In genomic region chr3L:7433325-7433827, dm6 we compare ENCODE assay signal across 1 fruit fly cellular context.
A peak's percentile ranks its signal among the peaks of the same experiment; 100 is the strongest.
TF ChIP-seq lines count a peak whose summit lies in the region.

No protein-coding gene starts in this region.

TF ChIP-seq in whole organism, embryonic, 481 proteins besides CTCF, POLR2A, EP300 and RAD21 (continued from another document and continues in another):
- TF ChIP-seq cato (GFP tag; optimal IDR thresholded peaks at IDR 0.05; lab: Kevin White, UChicago; ENCODE audit: borderline replicate concordance) (no peak), CG10462 (GFP tag; optimal IDR thresholded peaks at IDR 0.05; lab: Kevin White, UChicago) (no peak), Aef1 (GFP tag; IDR thresholded peaks at IDR 0.05; lab: Robert Waterston, UW) (peak; percentile 85), sr (GFP tag; IDR thresholded peaks at IDR 0.05; lab: Robert Waterston, UW) (peak; percentile 91), CG34224 (GFP tag; IDR thresholded peaks at IDR 0.05; lab: Robert Waterston, UW; ENCODE audit: partially characterized antibody) (0 out of 3 replicates have a peak, but pooled peaks have one; percentile 15), CG15011 (GFP tag; optimal IDR thresholded peaks at IDR 0.05; lab: Kevin White, UChicago) (no peak), chif (GFP tag; optimal IDR thresholded peaks at IDR 0.05; lab: Kevin White, UChicago) (no peak), Fer2 (tag; optimal IDR thresholded peaks at IDR 0.05; lab: Kevin White, UChicago) (no peak), CG18764 (GFP tag; optimal IDR thresholded peaks at IDR 0.05; lab: Kevin White, UChicago) (no peak), sd (tag; optimal IDR thresholded peaks at IDR 0.05; lab: Kevin White, UChicago) (peak; percentile 28), Six4 (GFP tag; optimal IDR thresholded peaks at IDR 0.05; lab: Kevin White, UChicago) (no peak), tup (GFP tag; optimal IDR thresholded peaks at IDR 0.05; lab: Kevin White, UChicago) (no peak), NC2α (GFP tag; optimal IDR thresholded peaks at IDR 0.05; lab: Kevin White, UChicago) (no peak), ems (GFP tag; optimal IDR thresholded peaks at IDR 0.05; lab: Kevin White, UChicago) (no peak), pho (GFP tag; optimal IDR thresholded peaks at IDR 0.05; lab: Kevin White, UChicago) (no peak), CG1024 (GFP tag; IDR thresholded peaks at IDR 0.05; lab: Robert Waterston, UW) (0 out of 2 replicates have a peak, but pooled peaks have one; percentile 3), ash1 (GFP tag; optimal IDR thresholded peaks at IDR 0.05; lab: Kevin White, UChicago) (no peak), mam (GFP tag; optimal IDR thresholded peaks at IDR 0.05; lab: Kevin White, UChicago) (no peak), abd-A (tag; optimal IDR thresholded peaks at IDR 0.05; lab: Kevin White, UChicago) (peak; percentile 19), Sox102F (GFP tag; optimal IDR thresholded peaks at IDR 0.05; lab: Kevin White, UChicago) (peak; percentile 35), Dfd (GFP tag; optimal IDR thresholded peaks at IDR 0.05; lab: Kevin White, UChicago) (no peak), bigmax (GFP tag; optimal IDR thresholded peaks at IDR 0.05; lab: Kevin White, UChicago) (no peak), gce (GFP tag; IDR thresholded peaks at IDR 0.05; lab: Robert Waterston, UW) (no peak), CG7372 (GFP tag; IDR thresholded peaks at IDR 0.05; lab: Robert Waterston, UW) (no peak), CG30431 (GFP tag; optimal IDR thresholded peaks at IDR 0.05; lab: Kevin White, UChicago) (no peak), vvl (GFP tag; IDR thresholded peaks at IDR 0.05; lab: Robert Waterston, UW) (peak; percentile 37; the same call in 1 of the 2 replicates), CG10654 (GFP tag; optimal IDR thresholded peaks at IDR 0.05; lab: Kevin White, UChicago) (no peak), ttk (GFP tag; IDR thresholded peaks at IDR 0.05; lab: Robert Waterston, UW) (peak; percentile 49), mld (GFP tag; IDR thresholded peaks at IDR 0.05; lab: Robert Waterston, UW; ENCODE audit: partially characterized antibody) (no peak), otp (GFP tag; IDR thresholded peaks at IDR 0.05; lab: Robert Waterston, UW) (no peak), croc (GFP tag; conservative IDR thresholded peaks at IDR 0.05; lab: Robert Waterston, UW) (no peak), wdn (GFP tag; IDR thresholded peaks at IDR 0.05; lab: Robert Waterston, UW) (no peak), HLH3B (GFP tag; IDR thresholded peaks at IDR 0.05; lab: Robert Waterston, UW) (peak; percentile 33; the same call in 1 of the 2 replicates), CG4404 (GFP tag; IDR thresholded peaks at IDR 0.05; lab: Robert Waterston, UW) (no peak), ind (GFP tag; optimal IDR thresholded peaks at IDR 0.05; lab: Kevin White, UChicago) (no peak), odd (GFP tag; optimal IDR thresholded peaks at IDR 0.05; lab: Kevin White, UChicago) (no peak), H15 (GFP tag; IDR thresholded peaks at IDR 0.05; lab: Robert Waterston, UW) (no peak), Lhr (GFP tag; optimal IDR thresholded peaks at IDR 0.05; lab: Kevin White, UChicago) (no peak), CG7928 (GFP tag; optimal IDR thresholded peaks at IDR 0.05; lab: Kevin White, UChicago) (no peak), CG32532 (GFP tag; IDR thresholded peaks at IDR 0.05; lab: Robert Waterston, UW) (peak; percentile 61; the same call in 1 of the 2 replicates), gsb-n (tag; optimal IDR thresholded peaks at IDR 0.05; lab: Kevin White, UChicago) (no peak), fd3F (GFP tag; optimal IDR thresholded peaks at IDR 0.05; lab: Kevin White, UChicago) (no peak), HmgD (GFP tag; optimal IDR thresholded peaks at IDR 0.05; lab: Kevin White, UChicago) (no peak), CG1832 (GFP tag; optimal IDR thresholded peaks at IDR 0.05; lab: Kevin White, UChicago) (no peak), CrebB (tag; optimal IDR thresholded peaks at IDR 0.05; lab: Kevin White, UChicago) (no peak), Lim3 (GFP tag; IDR thresholded peaks at IDR 0.05; lab: Robert Waterston, UW) (no peak), CG9437 (GFP tag; optimal IDR thresholded peaks at IDR 0.05; lab: Kevin White, UChicago) (no peak), eve (GFP tag; optimal IDR thresholded peaks at IDR 0.05; lab: Kevin White, UChicago) (no peak), Xrp1 (GFP tag; IDR thresholded peaks at IDR 0.05; lab: Robert Waterston, UW) (no peak; the same call in 1 of the 2 replicates), CG17359 (tag; optimal IDR thresholded peaks at IDR 0.05; lab: Kevin White, UChicago) (peak; percentile 10), CG18599 (GFP tag; optimal IDR thresholded peaks at IDR 0.05; lab: Kevin White, UChicago) (no peak), CG3065 (GFP tag; optimal IDR thresholded peaks at IDR 0.05; lab: Kevin White, UChicago) (no peak), CG16863 (GFP tag; optimal IDR thresholded peaks at IDR 0.05; lab: Kevin White, UChicago) (no peak), Sin3A (optimal IDR thresholded peaks at IDR 0.05; lab: Kevin White, UChicago) (no peak), Taf1 (GFP tag; IDR thresholded peaks at IDR 0.05; lab: Robert Waterston, UW) (no peak), MBD-R2 (GFP tag; IDR thresholded peaks at IDR 0.05; lab: Robert Waterston, UW) (0 out of 2 replicates have a peak, but pooled peaks have one; percentile 12), corto (GFP tag; optimal IDR thresholded peaks at IDR 0.05; lab: Kevin White, UChicago) (no peak), CG10147 (GFP tag; optimal IDR thresholded peaks at IDR 0.05; lab: Kevin White, UChicago) (no peak), CG9817 (tag; optimal IDR thresholded peaks at IDR 0.05; lab: Kevin White, UChicago) (no peak), NfI (GFP tag; optimal IDR thresholded peaks at IDR 0.05; lab: Kevin White, UChicago) (no peak), Eip74EF (GFP tag; optimal IDR thresholded peaks at IDR 0.05; lab: Kevin White, UChicago) (no peak), knrl (GFP tag; IDR thresholded peaks at IDR 0.05; lab: Robert Waterston, UW; ENCODE audit: partially characterized antibody) (no peak), CG8359 (GFP tag; optimal IDR thresholded peaks at IDR 0.05; lab: Kevin White, UChicago; ENCODE audit: borderline replicate concordance) (no peak), lola (GFP tag; optimal IDR thresholded peaks at IDR 0.05; lab: Kevin White, UChicago) (peak in 1 of 3 experiments; percentile 25), nmo (GFP tag; optimal IDR thresholded peaks at IDR 0.05; lab: Kevin White, UChicago) (peak; percentile 15), CG42726 (GFP tag; IDR thresholded peaks at IDR 0.05; lab: Robert Waterston, UW; ENCODE audit: partially characterized antibody) (no peak), CG17385 (GFP tag; optimal IDR thresholded peaks at IDR 0.05; lab: Kevin White, UChicago) (no peak), Dek (tag; optimal IDR thresholded peaks at IDR 0.05; lab: Kevin White, UChicago) (no peak), az2 (GFP tag; optimal IDR thresholded peaks at IDR 0.05; lab: Kevin White, UChicago) (no peak), ham (GFP tag; IDR thresholded peaks at IDR 0.05; lab: Robert Waterston, UW) (no peak), amos (GFP tag; IDR thresholded peaks at IDR 0.05; lab: Robert Waterston, UW; ENCODE audit: partially characterized antibody) (peak; percentile 5; the same call in 1 of the 2 replicates), dysf (GFP tag; IDR thresholded peaks at IDR 0.05; lab: Robert Waterston, UW) (peak; percentile 41; the same call in 2 of the 3 replicates), CG32767 (GFP tag; IDR thresholded peaks at IDR 0.05; lab: Robert Waterston, UW) (no peak), fd102C (GFP tag; optimal IDR thresholded peaks at IDR 0.05; lab: Kevin White, UChicago) (no peak), Trl (optimal IDR thresholded peaks at IDR 0.05; lab: Kevin White, UChicago) (peak; percentile 24 to 50), Trl (GFP tag; optimal IDR thresholded peaks at IDR 0.05; lab: Kevin White, UChicago) (no peak), CG4707 (GFP tag; optimal IDR thresholded peaks at IDR 0.05; lab: Kevin White, UChicago) (no peak), CG1647 (GFP tag; optimal IDR thresholded peaks at IDR 0.05; lab: Kevin White, UChicago) (no peak), scrt (GFP tag; optimal IDR thresholded peaks at IDR 0.05; lab: Kevin White, UChicago) (no peak), trem (tag; optimal IDR thresholded peaks at IDR 0.05; lab: Kevin White, UChicago) (no peak), Vsx1 (GFP tag; optimal IDR thresholded peaks at IDR 0.05; lab: Kevin White, UChicago) (no peak), sim (GFP tag; IDR thresholded peaks at IDR 0.05; lab: Robert Waterston, UW) (no peak), bowl (GFP tag; IDR thresholded peaks at IDR 0.05; lab: Robert Waterston, UW) (no peak), pzg (GFP tag; optimal IDR thresholded peaks at IDR 0.05; lab: Kevin White, UChicago) (no peak), CG5953 (GFP tag; IDR thresholded peaks at IDR 0.05; lab: Robert Waterston, UW) (no peak), Ets65A (GFP tag; lab: Kevin White, UChicago) (no peak), Nf-YA (GFP tag; IDR thresholded peaks at IDR 0.05; lab: Robert Waterston, UW) (no peak), CG9797 (GFP tag; optimal IDR thresholded peaks at IDR 0.05; lab: Kevin White, UChicago) (no peak), CG4424 (GFP tag; optimal IDR thresholded peaks at IDR 0.05; lab: Kevin White, UChicago) (peak; percentile 10), aop (GFP tag; IDR thresholded peaks at IDR 0.05; lab: Robert Waterston, UW) (no peak), CG2889 (GFP tag; IDR thresholded peaks at IDR 0.05; lab: Robert Waterston, UW) (no peak), kni (GFP tag; optimal IDR thresholded peaks at IDR 0.05; lab: Kevin White, UChicago) (no peak), danr (GFP tag; IDR thresholded peaks at IDR 0.05; lab: Robert Waterston, UW) (no peak), btn (GFP tag; optimal IDR thresholded peaks at IDR 0.05; lab: Kevin White, UChicago) (no peak), prd (optimal IDR thresholded peaks at IDR 0.05; lab: Kevin White, UChicago) (no peak), prd (GFP tag; IDR thresholded peaks at IDR 0.05; lab: Robert Waterston, UW) (peak; percentile 14; the same call in 1 of the 3 replicates), tll (GFP tag; optimal IDR thresholded peaks at IDR 0.05; lab: Kevin White, UChicago) (no peak), Xbp1 (GFP tag; optimal IDR thresholded peaks at IDR 0.05; lab: Kevin White, UChicago) (no peak), CG4617 (GFP tag; optimal IDR thresholded peaks at IDR 0.05; lab: Kevin White, UChicago; ENCODE audit: borderline replicate concordance) (no peak), CG8478 (optimal IDR thresholded peaks at IDR 0.05; lab: Kevin White, UChicago) (no peak), NC2β (GFP tag; optimal IDR thresholded peaks at IDR 0.05; lab: Kevin White, UChicago) (no peak), CG16779 (GFP tag; IDR thresholded peaks at IDR 0.05; lab: Robert Waterston, UW) (no peak), CG11723 (GFP tag; optimal IDR thresholded peaks at IDR 0.05; lab: Kevin White, UChicago) (no peak), ase (GFP tag; IDR thresholded peaks at IDR 0.05; lab: Robert Waterston, UW) (no peak), PHDP (tag; optimal IDR thresholded peaks at IDR 0.05; lab: Kevin White, UChicago) (peak; percentile 31), CG15479 (GFP tag; optimal IDR thresholded peaks at IDR 0.05; lab: Kevin White, UChicago) (no peak), CG17568 (GFP tag; optimal IDR thresholded peaks at IDR 0.05; lab: Kevin White, UChicago) (no peak), salm (tag; optimal IDR thresholded peaks at IDR 0.05; lab: Kevin White, UChicago) (no peak), CG30020 (tag; optimal IDR thresholded peaks at IDR 0.05; lab: Kevin White, UChicago) (no peak), klu (GFP tag; IDR thresholded peaks at IDR 0.05; lab: Robert Waterston, UW) (peak; percentile 41), esg (GFP tag; conservative IDR thresholded peaks at IDR 0.05; lab: Robert Waterston, UW) (peak; percentile 36; the same call in 1 of the 2 replicates), CG11560 (tag; IDR thresholded peaks at IDR 0.05; lab: Robert Waterston, UW) (no peak), ken (GFP tag; IDR thresholded peaks at IDR 0.05; lab: Robert Waterston, UW) (no peak), CG12236 (GFP tag; optimal IDR thresholded peaks at IDR 0.05; lab: Kevin White, UChicago) (no peak), seq (GFP tag; IDR thresholded peaks at IDR 0.05; lab: Robert Waterston, UW) (no peak), mirr (GFP tag; optimal IDR thresholded peaks at IDR 0.05; lab: Kevin White, UChicago) (peak; percentile 10), chinmo (GFP tag; IDR thresholded peaks at IDR 0.05; lab: Robert Waterston, UW; ENCODE audit: partially characterized antibody) (peak; percentile 85; the same call in 2 of the 4 replicates), CG13123 (GFP tag; optimal IDR thresholded peaks at IDR 0.05; lab: Kevin White, UChicago) (no peak), CG9215 (GFP tag; IDR thresholded peaks at IDR 0.05; lab: Robert Waterston, UW) (no peak), dimm (GFP tag; IDR thresholded peaks at IDR 0.05; lab: Robert Waterston, UW) (no peak), Doc3 (GFP tag; IDR thresholded peaks at IDR 0.05; lab: Robert Waterston, UW; ENCODE audit: partially characterized antibody) (no peak), D19B (GFP tag; optimal IDR thresholded peaks at IDR 0.05; lab: Kevin White, UChicago) (no peak), oc (tag; optimal IDR thresholded peaks at IDR 0.05; lab: Kevin White, UChicago) (peak; percentile 21), CG15269 (tag; optimal IDR thresholded peaks at IDR 0.05; lab: Kevin White, UChicago) (peak; percentile 27), Dip2 (GFP tag; IDR thresholded peaks at IDR 0.05; lab: Robert Waterston, UW) (no peak), gsb (GFP tag; IDR thresholded peaks at IDR 0.05; lab: Robert Waterston, UW) (no peak), Opbp (GFP tag; IDR thresholded peaks at IDR 0.05; lab: Robert Waterston, UW; ENCODE audit: partially characterized antibody) (no peak), CG10979 (tag; optimal IDR thresholded peaks at IDR 0.05; lab: Kevin White, UChicago) (peak; percentile 59), CG17361 (GFP tag; IDR thresholded peaks at IDR 0.05; lab: Robert Waterston, UW) (peak; percentile 28; the same call in 1 of the 3 replicates), NK7.1 (GFP tag; optimal IDR thresholded peaks at IDR 0.05; lab: Kevin White, UChicago) (no peak), CG11695 (GFP tag; IDR thresholded peaks at IDR 0.05; lab: Robert Waterston, UW) (peak; percentile 28; the same call in 1 of the 3 replicates), CG12299 (tag; optimal IDR thresholded peaks at IDR 0.05; lab: Kevin White, UChicago) (no peak), nau (GFP tag; optimal IDR thresholded peaks at IDR 0.05; lab: Kevin White, UChicago) (no peak), CG11085 (GFP tag; IDR thresholded peaks at IDR 0.05; lab: Robert Waterston, UW) (no peak), al (GFP tag; IDR thresholded peaks at IDR 0.05; lab: Robert Waterston, UW) (0 out of 2 replicates have a peak, but pooled peaks have one; percentile 5)
